Worm (Caenorhabditis elegans) whole organism, L1 larva: Measurements from ENCODE around the gene srw-15.
"Not testable (repeated sequence)": the region's sequence is repeated elsewhere in the genome, so short reads cannot be mapped to it uniquely, and the experiment has no call there.

Source experiments
- C16A3.4 ChIP-seq: fragments of 150-350 bp; optimal IDR thresholded peaks from 2 replicates; lab custom pipeline; 2014; ENCODE audit warnings: missing biosample characterization, missing genetic modification characterization
- C34B4.2 ChIP-seq: sonication (generic microtip); optimal IDR thresholded peaks from 2 replicates; lab custom pipeline; 2017; ENCODE audit warnings: mild to moderate bottlenecking, missing genetic modification characterization, missing compliant biosample characterization
- ama-1 ChIP-seq: fragments of 150-350 bp; optimal IDR thresholded peaks from 2 replicates; lab custom pipeline; 2014
- ceh-88 ChIP-seq: fragments of 200-800 bp; sonication (Bioruptor generic); IDR thresholded peaks from 2 replicates; pipeline ENCODE4 v1.3.6; 2022; ENCODE audit warnings: missing genetic modification characterization, missing compliant biosample characterization
- dsc-1 ChIP-seq: sonication (generic microtip); optimal IDR thresholded peaks from 2 replicates; lab custom pipeline; 2016; ENCODE audit warnings: mild to moderate bottlenecking, missing genetic modification characterization, missing compliant biosample characterization
- efl-1 ChIP-seq, 4 experiments: fragments of 150-350 bp; optimal IDR thresholded peaks in 3 of 4; peaks in 1 of 4; 1 replicate in 1 of 4; 2 replicates in 3 of 4; lab custom pipeline; 2014; ENCODE audit warnings: missing biosample characterization in 2 of 4, missing genetic modification characterization in 2 of 4, missing genetic modification reagents in 2 of 4
- efl-3 ChIP-seq: fragments of 200-800 bp; sonication (Bioruptor generic); optimal IDR thresholded peaks from 2 replicates; lab custom pipeline; 2018; ENCODE audit warnings: mild to moderate bottlenecking, missing genetic modification characterization, missing compliant biosample characterization
- elt-2 ChIP-seq: sonication (generic microtip); optimal IDR thresholded peaks from 2 replicates; lab custom pipeline; 2016; ENCODE audit warnings: missing genetic modification characterization, mild to moderate bottlenecking, inconsistent platforms, missing compliant biosample characterization, missing genetic modification reagents
- elt-3 ChIP-seq, 6 experiments: fragments of 150-350 bp in 1 of 6; sonication (generic microtip); optimal IDR thresholded peaks; 2 replicates each; lab custom pipeline; 2017 to 2018; ENCODE audit warnings: missing biosample characterization in 6 of 6, missing genetic modification characterization in 6 of 6, inconsistent platforms in 1 of 6
- lin-35 ChIP-seq, 2 experiments: fragments of 150-350 bp; optimal IDR thresholded peaks; 2 replicates each; lab custom pipeline; 2014; ENCODE audit warnings: missing biosample characterization in 2 of 2, missing genetic modification characterization in 2 of 2, missing genetic modification reagents in 2 of 2
- mdl-1 ChIP-seq, 2 experiments: fragments of 150-350 bp; optimal IDR thresholded peaks; 2 replicates each; lab custom pipeline; 2014 to 2017; ENCODE audit warnings: missing biosample characterization in 2 of 2, missing genetic modification characterization in 2 of 2, inconsistent platforms in 1 of 2
- mef-2 ChIP-seq: fragments of 150-350 bp; optimal IDR thresholded peaks from 2 replicates; lab custom pipeline; 2014; ENCODE audit warnings: missing biosample characterization, missing genetic modification characterization
- mep-1 ChIP-seq: fragments of 150-350 bp; optimal IDR thresholded peaks from 2 replicates; lab custom pipeline; 2014; ENCODE audit warnings: missing biosample characterization, missing genetic modification characterization
- nhr-237 ChIP-seq: fragments of 150-350 bp; optimal IDR thresholded peaks from 2 replicates; lab custom pipeline; 2014; ENCODE audit warnings: missing biosample characterization, missing genetic modification characterization
- nhr-77 ChIP-seq: fragments of 150-350 bp; optimal IDR thresholded peaks from 2 replicates; lab custom pipeline; 2014; ENCODE audit warnings: missing biosample characterization, missing genetic modification characterization
- nhr-84 ChIP-seq: sonication (generic microtip); optimal IDR thresholded peaks from 2 replicates; lab custom pipeline; 2017; ENCODE audit warnings: missing biosample characterization, missing genetic modification characterization
- nhr-85 ChIP-seq: sonication (generic microtip); peaks from one replicate; lab custom pipeline; 2016; ENCODE audit warnings: missing genetic modification characterization, inconsistent platforms, missing compliant biosample characterization
- pag-3 ChIP-seq: sonication (generic microtip); optimal IDR thresholded peaks from 2 replicates; lab custom pipeline; 2017; ENCODE audit warnings: missing genetic modification characterization, mild to moderate bottlenecking, missing compliant biosample characterization, antibody characterized with exemption, borderline replicate concordance; ENCODE audit not compliant: insufficient read depth
- pax-3 ChIP-seq: fragments of 200-800 bp; sonication (Bioruptor generic); optimal IDR thresholded peaks from 2 replicates; lab custom pipeline; 2018; ENCODE audit warnings: mild to moderate bottlenecking, missing genetic modification characterization, moderate library complexity, missing compliant biosample characterization
- snpc-4 ChIP-seq: fragments of 150-350 bp; optimal IDR thresholded peaks from 2 replicates; lab custom pipeline; 2014; ENCODE audit warnings: missing biosample characterization, missing genetic modification characterization
- sox-4 ChIP-seq: sonication (generic microtip); optimal IDR thresholded peaks from 2 replicates; lab custom pipeline; 2016; ENCODE audit warnings: missing genetic modification characterization, missing compliant biosample characterization
- sptf-1 ChIP-seq: fragments of 150-350 bp; optimal IDR thresholded peaks from 2 replicates; lab custom pipeline; 2014; ENCODE audit warnings: missing biosample characterization, missing genetic modification characterization
- tlp-1 ChIP-seq: fragments of 150-350 bp; optimal IDR thresholded peaks from 2 replicates; lab custom pipeline; 2014; ENCODE audit warnings: missing biosample characterization, missing genetic modification characterization
- unc-130 ChIP-seq: fragments of 150-350 bp; optimal IDR thresholded peaks from 2 replicates; lab custom pipeline; 2017; ENCODE audit warnings: missing biosample characterization, missing genetic modification characterization, inconsistent platforms
- unc-62 ChIP-seq: fragments of 150-350 bp; optimal IDR thresholded peaks from 2 replicates; lab custom pipeline; 2014; ENCODE audit warnings: missing biosample characterization, missing genetic modification reagents, missing genetic modification characterization
- unc-98 ChIP-seq: fragments of 200-800 bp; sonication (Bioruptor generic); IDR thresholded peaks from 2 replicates; pipeline ENCODE4 v1.3.6; 2022; ENCODE audit warnings: missing genetic modification characterization, missing compliant biosample characterization
- zip-4 ChIP-seq: fragments of 200-800 bp; sonication (Bioruptor generic); optimal IDR thresholded peaks from 2 replicates; lab custom pipeline; 2018; ENCODE audit warnings: mild to moderate bottlenecking, missing genetic modification characterization, moderate library complexity, missing compliant biosample characterization
- ztf-11 ChIP-seq, 2 experiments: sonication (generic microtip); optimal IDR thresholded peaks; 2 replicates each; lab custom pipeline; 2016 to 2017; ENCODE audit warnings: missing genetic modification characterization in 2 of 2, missing biosample characterization in 1 of 2, missing compliant biosample characterization in 1 of 2
- ztf-4 ChIP-seq: fragments of 150-350 bp; optimal IDR thresholded peaks from 2 replicates; lab custom pipeline; 2014; ENCODE audit warnings: missing biosample characterization, missing genetic modification characterization

Gene srw-15

DNA sequence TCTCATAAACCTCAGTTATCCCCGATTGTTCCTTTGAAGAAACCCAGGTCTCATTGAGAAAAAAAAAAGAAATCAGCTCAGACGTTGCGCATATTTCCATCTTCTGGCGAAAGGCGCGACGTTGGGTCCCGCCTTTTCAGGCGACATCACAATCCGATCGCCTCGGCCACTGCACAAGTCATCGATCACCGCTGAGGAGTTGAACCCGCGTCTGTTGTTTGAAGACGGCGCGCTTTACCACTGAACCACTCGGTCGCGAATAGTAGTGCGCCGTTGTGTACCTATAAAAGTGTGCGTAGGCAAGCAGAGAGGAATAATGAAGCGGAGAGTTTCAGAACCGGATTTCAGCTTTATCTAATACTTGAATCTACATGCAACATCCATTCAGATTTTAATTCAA lies 39.4 kb upstream of the srw-15 start, which contains the start of gene Y75B12B.11 (continued):
- TF ChIP-seq C16A3.4 (tag; lab: Kevin White, UChicago) (peak; percentile 69), ama-1 (peak; percentile 86), pax-3 (peak; percentile 86), nhr-77 (peak; percentile 45)

DNA sequence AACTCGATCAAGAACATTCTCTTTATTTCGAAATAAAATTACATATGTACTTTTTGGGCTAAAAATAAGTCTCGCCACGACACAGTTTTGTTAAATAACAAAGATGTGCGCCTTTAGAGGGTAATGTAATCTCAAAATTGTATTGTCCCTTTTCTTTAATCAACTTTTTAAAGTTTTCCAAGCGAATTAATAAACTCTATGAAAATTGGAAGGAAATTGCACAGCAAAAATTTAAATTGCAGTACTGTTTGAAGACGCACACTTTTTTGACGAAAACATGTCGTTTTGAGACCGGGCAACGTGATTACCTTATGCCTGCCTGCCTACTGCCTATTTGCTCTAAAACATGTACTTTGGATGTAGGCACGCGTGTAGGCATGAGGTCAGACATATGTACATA lies 38.4 kb upstream of the srw-15 start:
- no peak for TF ChIP-seq sptf-1 (tag; lab: Kevin White, UChicago)
- no peak for TF ChIP-seq elt-3 (tag; optimal IDR thresholded peaks at IDR 0.05; lab: Kevin White, UChicago)
- no peak for TF ChIP-seq ztf-11 (tag; optimal IDR thresholded peaks at IDR 0.05; lab: Kevin White, UChicago)
- no peak for TF ChIP-seq pag-3 (tag; lab: Kevin White, UChicago)
- TF ChIP-seq, all 84 proteins: peak for 0

DNA sequence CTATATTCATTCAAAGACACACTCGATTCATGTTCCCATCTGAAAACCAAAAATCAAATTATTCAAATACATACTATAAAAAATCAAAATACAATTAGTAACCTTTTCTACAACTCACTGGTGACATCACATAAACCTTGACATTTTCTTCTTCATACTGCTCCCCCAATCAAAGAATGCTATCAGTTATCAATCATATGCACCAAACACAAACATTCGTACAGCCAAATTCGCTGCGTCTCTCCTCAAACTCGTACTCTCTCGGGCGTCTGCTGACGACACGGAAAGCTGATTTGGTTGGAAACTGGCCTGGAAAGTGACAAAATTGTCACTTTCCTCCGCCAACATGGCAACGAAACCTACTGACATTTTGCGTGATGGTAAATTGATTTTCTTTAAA lies 38.0 kb upstream of the srw-15 start, which contains the start of gene plc-2:
Gene plc-2, plus strand, starts transcription at position 196 of the 400 bp plus-strand sequence.
- no peak for TF ChIP-seq mep-1 (tag; lab: Kevin White, UChicago)
- peak in 1 of 2 experiments; percentile 33 for TF ChIP-seq lin-35 (GFP tag; optimal IDR thresholded peaks at IDR 0.05; lab: Kevin White, UChicago)
- no peak for TF ChIP-seq efl-1 (optimal IDR thresholded peaks at IDR 0.05; lab: Kevin White, UChicago)
- peak in 1 of 2 experiments; percentile 16 for TF ChIP-seq efl-1 (GFP tag; optimal IDR thresholded peaks at IDR 0.05 in 1 of 2; lab: Kevin White, UChicago)
- peak; percentile 55 for TF ChIP-seq elt-2 (tag; lab: Kevin White, UChicago)
- TF ChIP-seq nhr-85 (tag; lab: Kevin White, UChicago), result peak; percentile 27

DNA sequence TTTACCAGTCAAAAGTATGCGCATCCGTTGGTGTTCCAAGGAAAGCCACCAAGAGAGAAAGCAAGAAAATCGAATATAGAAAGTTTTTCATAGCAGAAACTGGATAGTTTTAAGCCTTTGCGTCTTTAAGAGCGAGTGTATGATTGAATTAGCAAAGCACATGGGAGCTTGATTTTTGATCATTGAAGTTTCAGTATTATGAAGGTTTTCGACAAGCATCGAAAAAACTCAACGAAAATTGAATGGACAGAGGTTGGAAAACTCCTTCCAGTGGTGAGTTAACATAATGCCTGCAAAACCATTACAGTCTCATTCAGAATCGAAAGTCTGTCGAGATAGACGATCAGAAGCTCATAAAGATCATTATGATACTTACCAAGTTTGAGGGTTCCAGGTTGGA lies 36.4 kb upstream of the srw-15 start, which contains the start of gene Y75B12B.13:
Gene Y75B12B.13, minus strand, starts transcription at position 101 of the 400 bp plus-strand sequence.
- TF ChIP-seq efl-1 (optimal IDR thresholded peaks at IDR 0.05; lab: Kevin White, UChicago) (no peak), efl-1 (GFP tag; optimal IDR thresholded peaks at IDR 0.05 in 1 of 2; lab: Kevin White, UChicago) (peak in 1 of 2 experiments; percentile 51), dsc-1 (tag; lab: Kevin White, UChicago) (no peak)

DNA sequence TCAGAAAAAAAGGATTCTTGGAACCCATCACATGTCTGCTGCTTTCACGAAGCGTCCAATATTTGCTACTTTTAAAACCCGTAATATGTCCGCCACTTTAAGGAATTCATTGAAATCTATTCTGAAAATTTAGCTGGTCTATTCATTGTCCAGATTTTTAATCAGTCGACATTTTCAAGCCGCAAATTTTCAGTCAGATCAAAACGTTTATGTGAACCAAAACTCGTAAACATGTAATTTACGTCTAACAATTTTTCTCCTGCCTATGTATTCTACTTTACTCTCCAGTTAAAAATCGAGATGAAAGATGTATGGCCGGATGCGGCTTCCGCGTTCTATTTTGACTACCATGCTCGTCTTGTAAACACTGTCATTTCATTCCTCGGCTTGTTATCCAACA lies 32.4 kb upstream of the srw-15 start, which contains the start of gene srw-1:
Gene srw-1, plus strand, starts transcription at position 301 of the 400 bp plus-strand sequence.
- TF ChIP-seq nhr-237 (tag; lab: Kevin White, UChicago) (no peak), unc-130 (no peak), snpc-4 (tag; lab: Kevin White, UChicago) (no peak), mef-2 (no peak)
- TF ChIP-seq, all 84 proteins: peak for 0

DNA sequence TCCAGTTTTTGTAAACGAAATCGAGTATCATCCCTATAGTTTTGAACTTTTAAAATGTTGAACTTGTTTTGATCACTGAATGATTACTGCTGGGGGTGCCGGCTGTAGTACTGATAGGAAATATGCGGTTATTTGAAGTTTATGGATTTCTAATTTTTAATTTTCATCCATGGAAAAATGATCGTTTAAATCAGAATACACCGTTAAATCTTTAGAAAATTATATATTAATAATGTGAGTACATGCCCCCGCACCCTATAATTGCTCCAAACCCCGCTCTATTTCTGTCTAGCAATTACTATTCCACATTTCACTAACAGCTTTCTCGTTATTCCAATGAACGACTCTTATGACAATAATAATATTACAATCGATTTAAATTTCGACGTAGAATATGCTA lies 30.6 kb upstream of the srw-15 start, which contains the start of gene Y75B12B.10:
Gene Y75B12B.10, plus strand, starts transcription at position 301 of the 400 bp plus-strand sequence.
- TF ChIP-seq unc-98 (GFP tag; lab: Robert Waterston, UW) (no peak), tlp-1 (tag; lab: Kevin White, UChicago) (no peak), ceh-88 (GFP tag; lab: Robert Waterston, UW) (no peak), zip-4 (no peak), ztf-4 (no peak)

DNA sequence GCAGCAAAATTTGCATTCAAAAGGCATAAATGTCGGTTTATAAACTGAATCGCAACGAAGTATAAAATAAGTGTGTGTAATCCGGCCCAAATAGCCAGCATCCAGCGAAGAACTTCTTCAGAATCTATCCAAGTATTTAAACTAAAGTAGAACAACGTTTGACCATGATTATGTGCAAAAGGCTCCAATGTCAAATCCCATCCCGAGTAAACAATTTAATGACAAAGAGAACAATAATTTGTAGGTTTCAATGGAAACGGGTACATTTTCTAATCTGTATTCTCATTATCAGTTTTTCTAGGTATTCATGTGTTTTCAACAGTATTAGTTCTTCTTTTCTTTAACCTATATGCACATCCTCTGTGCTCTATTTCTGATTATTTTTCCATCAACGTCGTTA lies 22.7 kb upstream of the srw-15 start, which contains the start of gene C41G6.12:
Gene C41G6.12, minus strand, starts transcription at position 101 of the 400 bp plus-strand sequence.
- not testable (repeated sequence) for TF ChIP-seq unc-62; nhr-84 (tag; lab: Kevin White, UChicago); C34B4.2 (tag; lab: Kevin White, UChicago)

DNA sequence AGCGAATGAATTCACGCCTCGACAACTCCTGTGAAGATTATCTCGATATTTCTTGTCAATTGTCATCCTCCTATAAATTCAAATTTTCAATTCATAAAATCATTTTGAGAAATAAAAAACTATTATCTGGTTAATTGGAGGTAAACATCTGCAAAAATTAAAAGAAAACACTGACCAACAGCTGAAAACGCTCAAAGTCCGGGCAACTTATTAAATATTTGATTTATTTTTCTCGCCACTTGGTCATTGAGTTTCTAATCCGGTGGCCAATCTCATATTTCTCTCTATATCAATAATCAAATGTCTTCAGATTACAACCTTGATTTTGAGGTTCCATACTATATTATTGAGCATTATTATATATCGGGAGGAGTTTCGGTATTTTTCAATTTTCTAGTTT lies 18.5 kb upstream of the srw-15 start, which contains the start of gene sri-24:
Gene sri-24, plus strand, starts transcription at position 301 of the 400 bp plus-strand sequence.
- TF ChIP-seq efl-3 (GFP tag; lab: Kevin White, UChicago); mdl-1 (tag; optimal IDR thresholded peaks at IDR 0.05; lab: Kevin White, UChicago); sox-4: not testable (repeated sequence)
